Fruit fly (Drosophila melanogaster) whole organism, larva: Measurements from ENCODE around the gene Spps.

Experiments used
- noc ChIP-seq: fragments of 200-800 bp; sonication (Bioruptor generic); optimal IDR thresholded peaks from 3 replicates; lab custom pipeline; 2019; ENCODE audit warnings: missing biosample characterization, mild to moderate bottlenecking, missing genetic modification characterization, moderate library complexity

Spps gene

DNA sequence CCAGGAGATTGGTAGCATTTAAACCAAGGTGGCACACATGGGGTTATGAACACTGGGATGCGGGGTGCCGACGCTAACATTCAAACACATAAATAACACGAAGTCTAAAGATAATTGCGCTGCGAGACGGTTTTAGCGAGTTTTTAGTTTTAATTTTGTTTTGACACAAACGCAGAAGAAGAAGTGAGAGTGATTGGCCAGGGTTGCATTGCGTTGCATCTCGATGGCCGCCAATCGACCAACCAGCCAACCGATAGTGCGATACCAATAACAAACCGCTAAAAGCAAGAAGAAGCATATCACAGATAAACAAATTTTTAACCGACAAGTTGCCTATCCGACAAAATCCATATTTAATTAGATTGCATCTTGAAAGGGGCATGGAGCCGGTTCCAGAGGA, at the start of gene Spps, which contains the start of gene CG13609:
TSS of gene Spps (minus strand) at position 191 of the 400 bp plus-strand sequence.
TSS of gene CG13609 (plus strand) at position 280 of the 400 bp plus-strand sequence.
- no peak for TF ChIP-seq noc (tag; lab: Kevin White, UChicago)

DNA sequence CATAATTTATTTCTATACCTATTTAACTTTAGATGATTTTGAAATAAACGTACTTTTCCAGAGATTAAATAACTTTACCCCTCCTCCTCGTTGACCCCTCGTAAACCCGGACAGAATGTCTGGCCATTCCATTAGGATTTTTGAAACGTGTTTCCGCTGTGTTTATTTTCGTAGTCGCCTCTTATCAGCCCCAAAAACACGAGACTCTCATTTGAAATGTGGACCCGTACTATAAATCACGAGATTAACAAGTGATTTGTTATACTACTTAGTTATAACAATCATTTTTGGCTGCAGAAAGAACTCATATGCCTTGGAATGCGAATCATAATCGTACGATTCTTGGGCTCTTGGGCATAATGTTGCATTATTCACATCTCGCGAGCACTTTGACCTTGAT, 48.7 kb upstream of the Spps start:
- TF ChIP-seq noc (tag; lab: Kevin White, UChicago): no peak

DNA sequence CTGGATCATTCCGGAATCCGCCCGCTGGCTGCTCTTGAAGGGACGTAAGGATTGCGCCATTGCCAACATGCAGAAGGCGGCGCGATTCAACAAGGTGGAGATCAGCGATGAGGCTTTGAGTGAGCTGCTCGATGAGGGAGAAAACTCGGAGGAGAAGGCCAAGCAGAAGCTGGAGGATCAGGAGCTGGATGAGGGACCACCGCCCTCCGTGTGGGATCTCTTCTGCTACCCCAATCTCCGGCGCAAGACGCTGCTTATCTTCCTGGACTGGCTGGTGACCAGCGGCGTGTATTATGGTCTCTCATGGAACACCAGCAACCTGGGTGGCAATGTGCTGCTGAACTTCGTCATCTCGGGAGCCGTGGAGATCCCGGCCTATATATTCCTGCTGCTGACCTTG, 47.5 kb upstream of the Spps start:
- TF ChIP-seq noc (tag; lab: Kevin White, UChicago): no peak

DNA sequence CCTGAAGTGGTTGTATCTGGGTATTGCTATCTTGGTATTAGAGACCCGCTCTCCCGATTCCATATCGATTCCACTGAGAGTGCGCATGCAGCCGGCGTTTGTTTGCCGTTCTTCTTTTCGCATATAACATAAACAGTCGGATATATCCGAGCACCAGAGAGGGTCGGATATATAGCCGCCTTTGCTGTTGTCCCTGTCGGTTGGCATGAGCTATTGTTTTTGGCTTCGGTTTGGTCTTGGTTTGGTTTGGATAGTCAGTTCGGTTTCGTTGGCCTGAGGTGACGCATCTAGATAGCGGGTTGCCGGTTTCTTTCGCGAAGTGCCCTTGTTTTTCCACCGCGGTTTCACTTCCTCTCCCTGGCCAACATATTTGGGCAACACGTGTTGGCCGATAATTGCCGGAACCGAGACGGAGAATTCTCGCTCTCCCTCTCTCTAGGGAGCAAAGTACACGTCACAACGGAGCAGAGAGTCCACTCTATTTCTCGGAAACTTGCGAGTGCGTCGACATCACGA, 46.1 kb upstream of the Spps start, which contains the start of gene Orct2:
TSS of gene Orct2 (plus strand) at position 255 of the 516 bp plus-strand sequence.
- TF ChIP-seq noc (tag; lab: Kevin White, UChicago): peak; percentile 50

DNA sequence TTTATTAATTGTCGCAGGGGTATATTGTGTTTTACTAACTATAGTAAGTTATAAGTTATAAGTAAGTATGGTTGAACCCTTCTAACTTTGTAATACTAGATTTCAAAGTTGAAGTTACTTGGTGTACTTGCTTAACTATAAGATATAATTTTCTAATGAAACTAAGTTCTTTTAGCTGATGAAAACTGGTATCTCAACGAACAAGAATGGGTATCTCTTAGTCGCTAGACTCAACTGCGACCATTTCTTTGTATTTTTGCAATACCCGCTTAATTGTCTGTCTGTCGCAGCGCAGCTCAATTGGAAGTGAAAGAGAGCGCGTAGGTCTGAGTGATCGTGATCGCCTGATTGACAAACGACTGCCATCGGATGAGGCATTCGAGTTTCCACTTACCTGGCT, 45.5 kb upstream of the Spps start:
- no peak for TF ChIP-seq noc (tag; lab: Kevin White, UChicago)

DNA sequence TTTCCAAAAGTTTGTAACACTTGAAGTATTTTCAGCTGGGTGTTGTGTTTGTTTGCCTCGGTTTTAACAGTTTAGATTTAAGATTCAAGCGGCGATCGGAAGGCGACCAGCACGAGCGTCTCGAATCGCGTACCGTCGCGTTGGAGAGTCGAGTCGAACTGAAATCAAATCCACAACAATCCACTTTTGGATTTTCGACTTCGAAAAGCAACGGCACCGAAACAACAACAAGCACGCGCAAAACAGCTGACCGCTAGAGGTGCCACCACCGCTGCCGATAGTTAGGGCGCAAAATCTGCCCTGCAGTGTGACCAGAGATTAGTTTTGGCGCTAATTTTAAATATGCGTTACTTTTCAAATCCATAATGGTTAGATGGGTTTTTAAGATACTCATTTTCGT, 44.3 kb upstream of the Spps start, which contains the start of gene jar:
TSS of gene jar (minus strand) at position 163 of the 400 bp plus-strand sequence.
- peak; percentile 39 for TF ChIP-seq noc (tag; lab: Kevin White, UChicago)

DNA sequence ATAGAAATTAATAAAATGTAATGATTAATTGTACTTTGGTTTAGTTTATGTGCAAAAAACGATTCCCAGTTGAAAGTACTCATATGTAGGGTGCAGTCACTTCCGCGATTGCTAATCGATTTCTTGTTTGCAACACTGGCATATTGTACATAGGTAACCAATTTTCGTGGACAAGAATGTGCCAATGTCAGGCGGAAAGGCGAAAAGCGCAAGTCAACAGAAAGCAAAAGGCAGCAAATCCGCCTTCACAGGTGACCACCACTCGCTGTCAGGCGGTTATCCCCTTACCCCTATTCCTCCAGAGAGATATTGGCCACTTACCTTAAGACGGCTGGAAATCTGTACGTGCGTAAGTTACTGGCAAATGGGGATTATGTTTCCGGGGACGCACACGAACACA, 43.8 kb upstream of the Spps start:
- no peak for TF ChIP-seq noc (tag; lab: Kevin White, UChicago)

DNA sequence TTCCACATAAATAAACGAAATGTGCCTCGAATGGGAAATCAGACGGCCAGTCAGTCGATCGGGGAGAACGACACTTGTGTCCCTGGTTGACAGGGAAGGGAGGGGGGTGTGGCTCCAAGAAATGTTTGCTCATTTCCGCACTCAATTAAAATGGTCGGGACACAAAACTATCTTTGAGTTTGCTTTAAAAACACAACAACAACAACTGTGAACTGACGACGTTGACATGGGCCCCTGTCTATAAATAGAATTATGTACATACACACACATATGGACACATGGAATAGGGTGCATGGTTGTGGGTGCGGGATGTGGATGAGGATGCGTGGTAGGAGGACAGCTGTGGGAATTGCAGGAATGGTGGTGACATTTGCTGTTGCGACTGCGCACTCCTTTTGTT, 43.3 kb upstream of the Spps start:
- no peak for TF ChIP-seq noc (tag; lab: Kevin White, UChicago)

DNA sequence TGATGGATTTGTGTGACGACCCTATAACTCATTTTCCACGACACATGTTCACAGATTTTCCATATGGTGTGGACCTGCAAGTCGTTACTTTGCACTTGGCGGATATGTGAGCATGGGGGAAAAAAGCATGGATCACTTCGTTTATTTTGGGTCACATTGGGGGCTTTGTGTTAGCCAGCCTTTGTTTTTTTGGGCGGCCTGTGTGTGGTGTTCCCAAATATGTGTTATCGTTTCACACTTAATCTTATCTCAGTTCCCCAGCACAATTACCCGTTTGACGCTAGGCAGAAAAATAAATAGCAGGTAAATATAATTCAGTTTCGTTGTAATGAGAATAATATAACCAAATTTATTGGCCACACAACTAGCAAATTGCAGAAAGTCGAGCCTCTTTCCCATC, 41.6 kb upstream of the Spps start:
- peak; percentile 10 for TF ChIP-seq noc (tag; lab: Kevin White, UChicago)

DNA sequence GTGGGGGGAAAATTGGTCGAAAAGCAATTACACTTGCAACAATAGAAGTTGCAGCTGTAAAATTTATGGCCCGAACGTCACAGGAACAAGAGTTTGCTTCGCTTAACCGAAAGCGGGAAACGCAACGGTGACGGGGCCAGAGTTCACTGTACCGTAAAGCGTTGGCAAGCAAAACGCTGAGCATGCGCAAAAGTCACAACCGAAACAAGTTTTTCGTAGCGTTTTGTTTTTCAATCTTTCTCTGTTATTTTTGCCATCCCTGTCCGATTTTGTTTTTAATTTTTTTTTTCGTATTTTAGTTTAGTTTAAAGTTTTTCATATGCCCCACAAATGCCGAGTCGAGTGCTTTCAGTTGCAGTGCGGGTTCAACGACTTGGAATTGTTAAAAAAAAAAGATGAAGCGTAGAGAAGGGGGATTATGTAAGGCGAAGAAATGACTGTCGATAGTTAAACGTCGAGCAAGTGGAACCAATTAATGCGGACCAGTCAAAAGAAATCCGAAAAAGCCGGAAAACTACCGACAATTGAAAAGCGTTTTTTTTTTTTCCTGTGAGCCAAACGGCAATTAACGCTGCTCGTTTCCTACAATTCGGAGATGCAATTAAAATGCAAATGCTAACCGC, 41.0 kb upstream of the Spps start:
- no peak for TF ChIP-seq noc (tag; lab: Kevin White, UChicago)

DNA sequence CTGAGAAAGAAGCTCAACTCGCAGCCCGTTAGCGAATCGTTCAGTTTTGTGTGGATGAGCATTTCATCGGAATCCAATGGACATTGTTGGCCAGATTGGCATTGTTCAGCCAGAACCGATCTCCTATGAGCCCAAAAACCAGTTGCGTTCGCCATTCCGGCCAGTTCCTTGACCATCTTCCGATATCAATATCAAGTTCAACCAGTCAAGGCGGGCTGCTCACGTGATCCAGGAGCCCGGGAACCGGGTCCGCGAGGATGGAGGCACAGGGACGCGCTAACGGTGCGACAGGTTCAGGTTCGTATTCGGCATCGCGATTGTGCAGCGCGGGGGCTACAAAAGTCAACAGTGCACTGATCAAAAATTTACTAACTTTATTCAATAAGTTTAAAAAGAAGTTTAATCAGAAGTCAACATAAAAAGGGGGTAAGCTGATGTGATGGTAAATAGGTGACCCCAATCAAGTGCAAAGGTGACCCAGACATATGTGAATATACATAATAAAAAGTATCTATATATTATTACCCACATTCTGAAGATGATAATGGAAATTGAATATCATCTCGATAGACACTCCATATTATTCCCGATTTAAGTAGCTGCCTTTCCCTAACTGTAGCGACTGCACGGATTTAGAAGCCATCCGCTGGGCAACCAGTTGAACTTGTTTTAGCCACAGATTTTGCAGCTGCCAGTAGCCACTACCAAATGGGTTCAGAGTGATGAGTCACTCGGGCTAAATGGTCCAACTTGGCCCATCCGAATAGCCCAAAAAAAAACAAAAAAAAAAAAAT, 40.2 kb upstream of the Spps start:
- TF ChIP-seq noc (tag; lab: Kevin White, UChicago): no peak

DNA sequence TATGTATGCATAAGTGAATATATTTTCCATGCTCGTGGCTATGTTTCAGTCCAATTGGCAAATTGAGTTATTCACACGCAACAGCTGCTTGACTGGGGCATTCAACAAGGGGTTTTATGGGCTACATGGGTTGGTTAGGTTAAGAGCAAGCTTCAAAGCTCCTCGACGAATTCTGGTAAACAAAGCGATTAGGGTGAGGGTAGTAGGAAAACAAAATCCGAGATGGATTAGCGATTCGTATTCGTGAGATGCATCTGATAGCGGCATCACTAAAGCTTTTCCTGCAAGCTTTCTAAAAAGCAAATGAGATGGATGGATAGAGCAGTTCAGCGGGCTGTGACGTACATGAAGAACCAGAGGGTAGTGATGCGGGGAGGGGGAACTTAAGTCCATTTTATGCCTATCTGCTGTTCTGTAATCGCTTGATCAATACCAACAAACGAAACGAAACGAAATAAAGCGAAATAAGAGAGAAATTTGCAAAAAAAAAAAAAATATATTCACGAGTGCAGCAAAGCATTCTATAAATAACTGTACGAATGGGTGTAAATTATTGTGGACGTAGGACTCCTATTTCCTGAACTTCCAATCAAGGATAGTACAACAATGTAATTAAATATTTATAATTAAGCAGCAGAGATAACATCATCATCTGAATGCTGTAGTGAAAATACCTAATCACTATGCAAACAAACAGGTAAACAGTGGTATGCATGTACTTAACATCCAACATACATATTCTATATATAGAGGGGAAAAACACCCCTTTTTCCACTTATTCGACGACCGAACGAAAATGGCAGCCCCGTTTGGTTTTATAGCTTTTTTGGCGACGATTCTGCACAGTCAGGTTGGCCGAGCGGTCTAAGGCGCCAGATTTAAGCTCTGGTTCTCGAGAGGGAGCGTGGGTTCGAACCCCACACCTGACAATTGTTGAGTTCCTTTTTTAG, 38.0 kb upstream of the Spps start:
- no peak for TF ChIP-seq noc (tag; lab: Kevin White, UChicago)

DNA sequence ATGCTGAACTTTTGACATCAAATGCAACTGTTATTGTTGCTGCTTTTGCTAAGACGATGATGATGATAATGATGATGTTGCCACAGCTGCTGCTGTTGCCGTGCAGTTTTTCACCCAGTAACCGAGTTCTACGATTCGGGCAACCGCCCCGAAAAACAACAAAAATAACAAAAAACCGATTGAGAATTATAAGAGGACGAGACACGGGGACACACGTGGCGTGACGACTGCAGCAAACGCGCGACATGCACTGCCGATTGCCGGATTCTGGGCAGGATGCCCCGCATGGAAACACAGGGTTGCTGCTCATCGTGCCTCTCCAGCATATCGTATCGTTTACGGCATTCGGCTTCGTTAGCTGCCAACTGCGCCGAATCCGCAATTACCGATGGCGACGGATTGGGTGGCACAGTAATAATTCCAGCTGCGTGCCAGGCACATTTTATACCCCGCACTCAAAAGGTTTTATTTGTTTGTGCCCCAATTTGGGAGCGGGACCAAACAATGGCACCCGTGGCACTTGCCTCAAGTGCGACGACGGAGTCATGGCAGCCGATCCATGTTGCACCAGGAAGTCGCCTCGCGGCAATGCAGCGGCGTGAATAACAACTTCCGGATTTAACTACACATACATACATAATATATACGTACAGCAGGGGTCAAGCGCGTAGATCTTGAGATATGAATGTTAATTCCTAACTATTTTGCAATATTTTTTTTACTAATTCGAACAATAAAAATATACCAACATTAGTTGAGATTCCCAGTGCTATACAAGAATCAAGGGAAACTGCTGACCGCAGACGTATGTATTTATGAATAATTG, 37.1 kb upstream of the Spps start:
- no peak for TF ChIP-seq noc (tag; lab: Kevin White, UChicago)

DNA sequence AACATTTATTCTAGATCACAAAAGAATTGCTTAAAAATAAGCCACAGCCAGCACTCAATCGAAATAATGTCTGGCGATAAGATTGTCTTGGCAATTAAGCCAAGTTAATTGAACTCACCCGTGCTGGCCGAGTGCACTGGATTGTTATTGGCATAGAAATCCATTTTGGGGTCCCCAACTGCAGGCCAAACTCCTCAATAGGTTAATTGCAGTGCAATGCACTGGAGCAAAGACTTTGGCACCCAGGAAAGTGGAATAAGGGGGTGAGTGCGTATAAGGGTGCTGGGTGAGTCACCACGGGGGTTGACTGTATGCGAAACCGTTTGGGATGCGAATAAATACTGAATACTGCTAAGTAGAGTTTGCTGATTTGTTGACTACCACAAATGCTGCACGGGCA, 36.2 kb upstream of the Spps start:
- no peak for TF ChIP-seq noc (tag; lab: Kevin White, UChicago)
